Fruit fly (Drosophila melanogaster): ENCODE data around the gene Brd8.

The Brd8 gene

dm6 chr3R:29255963-29256527 lies 32.8 kb downstream of the Brd8 start, which contains the start of gene CG45544 (continued):
- TF ChIP-seq CG15336 (GFP tag; IDR thresholded peaks at IDR 0.05) (peak; percentile 70), Sox14 (GFP tag; optimal IDR thresholded peaks at IDR 0.05) (peak; percentile 97), CG4318 (GFP tag; optimal IDR thresholded peaks at IDR 0.05) (peak; percentile 60), topi (GFP tag; optimal IDR thresholded peaks at IDR 0.05) (peak; percentile 94), Sox15 (GFP tag; optimal IDR thresholded peaks at IDR 0.05) (peak; percentile 87), Ets96B (tag; optimal IDR thresholded peaks at IDR 0.05) (peak; percentile 96), CG31627 (GFP tag; optimal IDR thresholded peaks at IDR 0.05) (peak; percentile 95), CG7368 (GFP tag; optimal IDR thresholded peaks at IDR 0.05) (peak; percentile 95), Hr4 (GFP tag; optimal IDR thresholded peaks at IDR 0.05) (peak; percentile 72)

dm6 chr3R:29256811-29257439 lies 33.6 kb downstream of the Brd8 start:
- TF ChIP-seq OdsH (GFP tag; optimal IDR thresholded peaks at IDR 0.05) (peak; percentile 74), Ets96B (tag; optimal IDR thresholded peaks at IDR 0.05) (peak; percentile 87), CG11902 (GFP tag; optimal IDR thresholded peaks at IDR 0.05) (peak; percentile 15), Smox (GFP tag; optimal IDR thresholded peaks at IDR 0.05) (peak; percentile 60), acj6 (GFP tag; optimal IDR thresholded peaks at IDR 0.05) (peak; percentile 81), fd59A (GFP tag; optimal IDR thresholded peaks at IDR 0.05) (peak; percentile 68), dac (GFP tag; optimal IDR thresholded peaks at IDR 0.05) (no peak), CG7368 (GFP tag; optimal IDR thresholded peaks at IDR 0.05) (peak; percentile 63), vri (GFP tag; optimal IDR thresholded peaks at IDR 0.05) (peak; percentile 75), net (GFP tag; optimal IDR thresholded peaks at IDR 0.05) (peak; percentile 57), Sox15 (GFP tag; optimal IDR thresholded peaks at IDR 0.05) (peak; percentile 45), pdm3 (GFP tag; optimal IDR thresholded peaks at IDR 0.05) (peak; percentile 81), Blimp-1 (GFP tag; optimal IDR thresholded peaks at IDR 0.05) (no peak), ss (GFP tag; optimal IDR thresholded peaks at IDR 0.05) (peak; percentile 46 to 58), cyc (GFP tag; optimal IDR thresholded peaks at IDR 0.05) (peak; percentile 61), Met (GFP tag; optimal IDR thresholded peaks at IDR 0.05) (peak; percentile 53), Hr39 (GFP tag; optimal IDR thresholded peaks at IDR 0.05) (peak; percentile 55), Sox14 (GFP tag; optimal IDR thresholded peaks at IDR 0.05) (peak; percentile 82), Hr4 (GFP tag; optimal IDR thresholded peaks at IDR 0.05) (peak; percentile 13), spab (GFP tag; optimal IDR thresholded peaks at IDR 0.05) (peak; percentile 82), CG6163 (GFP tag; IDR thresholded peaks at IDR 0.05) (peak; percentile 72), CG16779 (tag; optimal IDR thresholded peaks at IDR 0.05) (peak; percentile 11), dsx (GFP tag; optimal IDR thresholded peaks at IDR 0.05; ENCODE audit: poor library complexity, severe bottlenecking) (peak; percentile 56), salr (GFP tag; optimal IDR thresholded peaks at IDR 0.05) (peak; percentile 3 to 42), CG6854 (GFP tag; optimal IDR thresholded peaks at IDR 0.05) (no peak), CG3919 (GFP tag; optimal IDR thresholded peaks at IDR 0.05) (peak; percentile 80), Lpt (GFP tag; optimal IDR thresholded peaks at IDR 0.05) (peak; percentile 40), achi (GFP tag; optimal IDR thresholded peaks at IDR 0.05) (peak; percentile 79), esn (GFP tag; optimal IDR thresholded peaks at IDR 0.05) (peak; percentile 66), lz (GFP tag; optimal IDR thresholded peaks at IDR 0.05) (peak; percentile 50), CG10669 (GFP tag; optimal IDR thresholded peaks at IDR 0.05) (peak; percentile 86), svp (GFP tag) (peak; percentile 82), Eip93F (GFP tag; optimal IDR thresholded peaks at IDR 0.05) (no peak), Eip75B (GFP tag; optimal IDR thresholded peaks at IDR 0.05) (peak; percentile 59), Sox102F (GFP tag; optimal IDR thresholded peaks at IDR 0.05) (peak; percentile 70), Hr38 (GFP tag; optimal IDR thresholded peaks at IDR 0.05) (no peak), CG32006 (GFP tag; optimal IDR thresholded peaks at IDR 0.05) (peak; percentile 22), CG3032 (tag; optimal IDR thresholded peaks at IDR 0.05) (peak; percentile 86), CG6808 (GFP tag; optimal IDR thresholded peaks at IDR 0.05) (peak; percentile 65), CG8119 (GFP tag; IDR thresholded peaks at IDR 0.05) (0 out of 3 replicates have a peak, but pooled peaks have one; percentile 38), CG11762 (GFP tag; optimal IDR thresholded peaks at IDR 0.05; ENCODE audit: insufficient read depth) (peak; percentile 58), fd85E (GFP tag; optimal IDR thresholded peaks at IDR 0.05) (no peak), Eip78C (GFP tag) (peak; percentile 95)

All from whole organism, prepupa.